Worm (Caenorhabditis elegans) whole organism, midembryonic: ENCODE data around the gene ZK686.5.

Experiments
- flt-1 ChIP-seq: fragments of 200-800 bp; sonication (Bioruptor generic); IDR thresholded peaks from 2 replicates; pipeline ENCODE4 v1.3.6; 2022; ENCODE audit warnings: missing genetic modification characterization, missing compliant biosample characterization
- ztf-23 ChIP-seq: fragments of 200-800 bp; sonication (Bioruptor generic); IDR thresholded peaks from 2 replicates; pipeline ENCODE4 v1.3.6; 2022; ENCODE audit warnings: missing genetic modification reagents, missing genetic modification characterization, missing compliant biosample characterization

- TF ChIP-seq ztf-23, result no peak
- TF ChIP-seq flt-1 (GFP tag; lab: Robert Waterston, UW), result no peak
Observed at ce11 chrIII:7806947-7807346, 39.6 kb upstream of the ZK686.5 start.
